Worm (Caenorhabditis elegans): Measurements from ENCODE around the gene H11E01.3.

ce11 chrX:1627837-1628236 is 23.1 kb downstream of the H11E01.3 start, which contains the start of gene fbxb-58:
- TF ChIP-seq nhr-2 (tag; optimal IDR thresholded peaks at IDR 0.05) (no peak), ces-1 (GFP tag; optimal IDR thresholded peaks at IDR 0.05) (no peak), pha-4 (tag; optimal IDR thresholded peaks at IDR 0.05) (no peak)

All from whole organism, mixed stage, embryonic.